Worm (Caenorhabditis elegans): Measurements from ENCODE around the gene srd-39.

DNA sequence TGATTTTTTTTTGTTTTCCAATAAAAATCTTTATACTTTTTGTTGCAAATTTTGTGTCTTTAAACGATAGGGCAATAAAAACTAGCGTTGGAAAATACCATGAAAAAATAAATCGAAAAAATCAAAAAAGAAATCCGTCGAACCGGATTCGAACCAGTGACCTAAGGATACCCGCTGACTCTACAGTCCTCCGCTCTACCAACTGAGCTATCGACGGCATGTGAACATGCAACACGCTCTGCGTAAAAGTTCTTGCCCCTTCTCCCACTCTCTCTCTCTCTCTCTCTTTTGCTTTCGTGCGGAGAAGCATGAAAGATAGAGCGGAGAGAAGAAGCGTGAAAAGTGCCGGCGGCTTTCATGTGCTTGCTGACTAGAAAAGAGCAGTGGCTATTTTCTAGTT, 35.9 kb downstream of the srd-39 start:
- TF ChIP-seq lin-13 (GFP tag; optimal IDR thresholded peaks at IDR 0.05) (peak; percentile 55), ztf-11 (tag; optimal IDR thresholded peaks at IDR 0.05) (no peak), R02D3.7 (tag; optimal IDR thresholded peaks at IDR 0.05) (no peak), dpl-1 (GFP tag; optimal IDR thresholded peaks at IDR 0.05) (no peak), zfp-3 (GFP tag; conservative IDR thresholded peaks at IDR 0.05) (peak; percentile 65; the same call in 1 of the 2 replicates), lin-15B (tag; optimal IDR thresholded peaks at IDR 0.05) (no peak)

Measured in whole organism, L4 larva.